Fruit fly (Drosophila melanogaster): Measurements from ENCODE around the gene Men-b.
A peak's percentile ranks its signal among the peaks of the same experiment; 100 is the strongest.

The Men-b gene

dm6 chr3R:27150685-27151515, 562 bp upstream of the Men-b start, which contains the start of gene CG6051 (continued):
- TF ChIP-seq bab2 (GFP tag; optimal IDR thresholded peaks at IDR 0.05): peak; percentile 48
- TF ChIP-seq Chrac-16 (GFP tag; optimal IDR thresholded peaks at IDR 0.05): peak; percentile 61
- no peak for TF ChIP-seq stc (GFP tag; IDR thresholded peaks at IDR 0.05)
- TF ChIP-seq Awh (GFP tag; IDR thresholded peaks at IDR 0.05): no peak
- peak; percentile 25 for TF ChIP-seq Atf3 (GFP tag; optimal IDR thresholded peaks at IDR 0.05)
- no peak for TF ChIP-seq knrl (GFP tag; IDR thresholded peaks at IDR 0.05; ENCODE audit: partially characterized antibody)
- no peak for TF ChIP-seq corto (GFP tag; optimal IDR thresholded peaks at IDR 0.05)
- no peak for TF ChIP-seq tgo (GFP tag; IDR thresholded peaks at IDR 0.05)
- peak; percentile 58 for TF ChIP-seq CG10431 (GFP tag; optimal IDR thresholded peaks at IDR 0.05)
- TF ChIP-seq CG3995 (GFP tag; optimal IDR thresholded peaks at IDR 0.05): peak; percentile 2
- peak; percentile 48 for TF ChIP-seq pfk (GFP tag; optimal IDR thresholded peaks at IDR 0.05)
- TF ChIP-seq Atf6 (GFP tag; IDR thresholded peaks at IDR 0.05): no peak
- TF ChIP-seq CG10979 (tag; optimal IDR thresholded peaks at IDR 0.05): peak; percentile 38
- peak; percentile 60 for TF ChIP-seq CG13894 (tag; optimal IDR thresholded peaks at IDR 0.05)
- TF ChIP-seq dati (GFP tag; IDR thresholded peaks at IDR 0.05): no peak
- TF ChIP-seq ewg (GFP tag; optimal IDR thresholded peaks at IDR 0.05): no peak
- peak; percentile 4 for TF ChIP-seq CG11723 (GFP tag; optimal IDR thresholded peaks at IDR 0.05)
- TF ChIP-seq CG12236 (GFP tag; optimal IDR thresholded peaks at IDR 0.05): no peak
- TF ChIP-seq BEAF-32 (GFP tag; optimal IDR thresholded peaks at IDR 0.05): peak; percentile 51
- TF ChIP-seq sd (tag; optimal IDR thresholded peaks at IDR 0.05): no peak
- no peak for TF ChIP-seq CG4820 (GFP tag; optimal IDR thresholded peaks at IDR 0.05)
- TF ChIP-seq Lim3 (GFP tag; IDR thresholded peaks at IDR 0.05): no peak
- peak; percentile 80 for TF ChIP-seq CG1603 (tag; optimal IDR thresholded peaks at IDR 0.05)
- TF ChIP-seq Mrtf (GFP tag; IDR thresholded peaks at IDR 0.05): no peak
- no peak for TF ChIP-seq Gsc (GFP tag; IDR thresholded peaks at IDR 0.05)
- TF ChIP-seq CG4854 (GFP tag; optimal IDR thresholded peaks at IDR 0.05): no peak
- TF ChIP-seq Meics (GFP tag; optimal IDR thresholded peaks at IDR 0.05): no peak
- no peak for TF ChIP-seq tio (GFP tag; optimal IDR thresholded peaks at IDR 0.05)
- no peak for TF ChIP-seq esg (GFP tag; conservative IDR thresholded peaks at IDR 0.05)
- TF ChIP-seq schlank (tag; optimal IDR thresholded peaks at IDR 0.05): peak; percentile 45
- no peak for TF ChIP-seq Kr (GFP tag; optimal IDR thresholded peaks at IDR 0.05)
- no peak for TF ChIP-seq CG18011 (GFP tag; optimal IDR thresholded peaks at IDR 0.05)
- no peak for TF ChIP-seq ERR (GFP tag; optimal IDR thresholded peaks at IDR 0.05)
- TF ChIP-seq CG6175 (GFP tag; IDR thresholded peaks at IDR 0.05): no peak
- TF ChIP-seq Dfd (GFP tag; optimal IDR thresholded peaks at IDR 0.05): peak in 1 of 2 experiments; percentile 3
- TF ChIP-seq Deaf1 (tag; optimal IDR thresholded peaks at IDR 0.05): no peak
- peak; percentile 18 for TF ChIP-seq CG18476 (GFP tag; optimal IDR thresholded peaks at IDR 0.05)
- TF ChIP-seq Fer1 (GFP tag; optimal IDR thresholded peaks at IDR 0.05): peak; percentile 70
- no peak for TF ChIP-seq Hmx (GFP tag; optimal IDR thresholded peaks at IDR 0.05)
- TF ChIP-seq lab (GFP tag; optimal IDR thresholded peaks at IDR 0.05): peak; percentile 74
- TF ChIP-seq CG2116 (GFP tag; optimal IDR thresholded peaks at IDR 0.05): peak; percentile 28
- TF ChIP-seq CG15601 (tag; optimal IDR thresholded peaks at IDR 0.05): peak; percentile 21
- peak; percentile 40 for TF ChIP-seq CG4328 (GFP tag; optimal IDR thresholded peaks at IDR 0.05)
- peak; percentile 69 for TF ChIP-seq CG9817 (tag; optimal IDR thresholded peaks at IDR 0.05)
- TF ChIP-seq CG8478 (optimal IDR thresholded peaks at IDR 0.05): peak; percentile 3
- no peak for TF ChIP-seq fru (optimal IDR thresholded peaks at IDR 0.05)
- peak; percentile 61 for TF ChIP-seq CG17829 (tag; optimal IDR thresholded peaks at IDR 0.05)
- no peak for TF ChIP-seq CG3726 (GFP tag; IDR thresholded peaks at IDR 0.05)
- TF ChIP-seq dysf (GFP tag; IDR thresholded peaks at IDR 0.05): no peak
- no peak for TF ChIP-seq abd-A (tag; optimal IDR thresholded peaks at IDR 0.05)

All from whole organism, embryonic.